Worm (Caenorhabditis elegans) whole organism, L3 larva: ENCODE measurements around the gene gnrr-2.

ENCODE experiments used
- R02D3.7 ChIP-seq: fragments of 150-350 bp; optimal IDR thresholded peaks from 2 replicates; lab custom pipeline; 2014; ENCODE audit warnings: missing biosample characterization, missing genetic modification characterization
- ZK546.5 ChIP-seq: sonication (generic microtip); optimal IDR thresholded peaks from 2 replicates; lab custom pipeline; 2017; ENCODE audit warnings: missing biosample characterization, missing genetic modification characterization
- aly-2 ChIP-seq: fragments of 150-350 bp; optimal IDR thresholded peaks from 2 replicates; lab custom pipeline; 2014; ENCODE audit warnings: missing biosample characterization, missing genetic modification characterization
- ceh-16 ChIP-seq: sonication (generic microtip); optimal IDR thresholded peaks from 2 replicates; lab custom pipeline; 2017; ENCODE audit warnings: missing biosample characterization, missing genetic modification characterization
- ceh-28 ChIP-seq: fragments of 150-350 bp; optimal IDR thresholded peaks from 2 replicates; lab custom pipeline; 2014; ENCODE audit warnings: missing biosample characterization, missing genetic modification reagents, missing genetic modification characterization
- ceh-82 ChIP-seq: fragments of 150-350 bp; optimal IDR thresholded peaks from 2 replicates; lab custom pipeline; 2014; ENCODE audit warnings: missing biosample characterization, missing genetic modification characterization
- egl-27 ChIP-seq: sonication (generic microtip); optimal IDR thresholded peaks from 4 replicates; lab custom pipeline; 2017; ENCODE audit warnings: missing biosample characterization, missing genetic modification reagents, missing genetic modification characterization
- egl-5 ChIP-seq: fragments of 150-350 bp; optimal IDR thresholded peaks from 2 replicates; lab custom pipeline; 2017; ENCODE audit warnings: missing biosample characterization, missing genetic modification reagents, missing genetic modification characterization, inconsistent platforms
- elt-1 ChIP-seq: fragments of 150-350 bp; optimal IDR thresholded peaks from 2 replicates; lab custom pipeline; 2014; ENCODE audit warnings: missing biosample characterization, missing genetic modification characterization
- elt-2 ChIP-seq: sonication (generic microtip); optimal IDR thresholded peaks from 2 replicates; lab custom pipeline; 2016; ENCODE audit warnings: missing genetic modification reagents, mild to moderate bottlenecking, missing genetic modification characterization, missing compliant biosample characterization
- eor-1 ChIP-seq, 2 experiments: fragments of 150-350 bp; optimal IDR thresholded peaks; 2 replicates each; lab custom pipeline; 2014 to 2018; ENCODE audit warnings: missing biosample characterization in 2 of 2, missing genetic modification characterization in 2 of 2
- fkh-10 ChIP-seq: sonication (generic microtip); optimal IDR thresholded peaks from 2 replicates; lab custom pipeline; 2017; ENCODE audit warnings: missing biosample characterization, missing genetic modification reagents, missing genetic modification characterization
- fkh-2 ChIP-seq: fragments of 150-350 bp; optimal IDR thresholded peaks from 2 replicates; lab custom pipeline; 2014; ENCODE audit warnings: missing biosample characterization, missing genetic modification reagents, missing genetic modification characterization
- fos-1 ChIP-seq: fragments of 150-350 bp; optimal IDR thresholded peaks from 2 replicates; lab custom pipeline; 2014; ENCODE audit warnings: missing biosample characterization, missing genetic modification characterization
- lin-15B ChIP-seq: fragments of 150-350 bp; optimal IDR thresholded peaks from 2 replicates; lab custom pipeline; 2014; ENCODE audit warnings: missing biosample characterization, missing genetic modification characterization
- lsy-12 ChIP-seq: sonication (generic microtip); optimal IDR thresholded peaks from 2 replicates; lab custom pipeline; 2016; ENCODE audit warnings: mild to moderate bottlenecking, missing genetic modification characterization, missing compliant biosample characterization
- mml-1 ChIP-seq: fragments of 150-350 bp; sonication (generic microtip); optimal IDR thresholded peaks from 3 replicates; lab custom pipeline; 2014; ENCODE audit warnings: missing biosample characterization, missing genetic modification characterization
- nfya-1 ChIP-seq: sonication (generic microtip); optimal IDR thresholded peaks from 2 replicates; lab custom pipeline; 2017; ENCODE audit warnings: missing genetic modification characterization, mild to moderate bottlenecking, missing compliant biosample characterization, antibody characterized with exemption, moderate library complexity; ENCODE audit not compliant: insufficient read depth
- nhr-11 ChIP-seq: fragments of 150-350 bp; optimal IDR thresholded peaks from 2 replicates; lab custom pipeline; 2014; ENCODE audit warnings: missing biosample characterization, missing genetic modification characterization
- nhr-12 ChIP-seq: fragments of 150-350 bp; optimal IDR thresholded peaks from 2 replicates; lab custom pipeline; 2014; ENCODE audit warnings: missing biosample characterization, missing genetic modification characterization
- nhr-23 ChIP-seq: fragments of 150-350 bp; optimal IDR thresholded peaks from 2 replicates; lab custom pipeline; 2014; ENCODE audit warnings: missing biosample characterization, missing genetic modification reagents, missing genetic modification characterization
- nhr-237 ChIP-seq: fragments of 150-350 bp; optimal IDR thresholded peaks from 2 replicates; lab custom pipeline; 2014; ENCODE audit warnings: missing biosample characterization, missing genetic modification characterization
- nhr-25 ChIP-seq: sonication (generic microtip); optimal IDR thresholded peaks from 2 replicates; lab custom pipeline; 2017; ENCODE audit warnings: missing biosample characterization, missing genetic modification characterization
- nhr-28 ChIP-seq: fragments of 150-350 bp; optimal IDR thresholded peaks from 2 replicates; lab custom pipeline; 2014; ENCODE audit warnings: missing biosample characterization, missing genetic modification characterization
- nhr-43 ChIP-seq: sonication (generic microtip); optimal IDR thresholded peaks from 2 replicates; lab custom pipeline; 2016; ENCODE audit warnings: mild to moderate bottlenecking, missing genetic modification characterization, missing compliant biosample characterization; ENCODE audit not compliant: poor library complexity, severe bottlenecking
- nhr-67 ChIP-seq: fragments of 150-350 bp; optimal IDR thresholded peaks from 2 replicates; lab custom pipeline; 2014; ENCODE audit warnings: missing biosample characterization, missing genetic modification characterization
- nhr-76 ChIP-seq: fragments of 150-350 bp; sonication (generic microtip); optimal IDR thresholded peaks from 5 replicates; lab custom pipeline; 2014; ENCODE audit warnings: missing biosample characterization, missing genetic modification characterization
- nhr-77 ChIP-seq: fragments of 150-350 bp; optimal IDR thresholded peaks from 2 replicates; lab custom pipeline; 2014; ENCODE audit warnings: missing biosample characterization, missing genetic modification characterization
- pha-4 ChIP-seq: fragments of 150-350 bp; optimal IDR thresholded peaks from 2 replicates; lab custom pipeline; 2014; ENCODE audit warnings: missing biosample characterization, missing genetic modification reagents, missing genetic modification characterization
- pqm-1 ChIP-seq: fragments of 150-350 bp; optimal IDR thresholded peaks from 2 replicates; lab custom pipeline; 2017; ENCODE audit warnings: missing biosample characterization, missing genetic modification characterization, inconsistent platforms
- sea-2 ChIP-seq: fragments of 150-350 bp; sonication (generic microtip); optimal IDR thresholded peaks from 4 replicates; lab custom pipeline; 2014; ENCODE audit warnings: missing biosample characterization, missing genetic modification reagents, missing genetic modification characterization
- skn-1 ChIP-seq: fragments of 150-350 bp; optimal IDR thresholded peaks from 2 replicates; lab custom pipeline; 2014; ENCODE audit warnings: missing biosample characterization, missing genetic modification characterization
- snpc-4 ChIP-seq: fragments of 150-350 bp; optimal IDR thresholded peaks from 2 replicates; lab custom pipeline; 2014; ENCODE audit warnings: missing biosample characterization, missing genetic modification characterization
- tbx-2 ChIP-seq: sonication (generic microtip); optimal IDR thresholded peaks from 2 replicates; lab custom pipeline; 2016; ENCODE audit warnings: mild to moderate bottlenecking, missing genetic modification characterization, missing compliant biosample characterization
- unc-39 ChIP-seq: sonication (generic microtip); optimal IDR thresholded peaks from 4 replicates; lab custom pipeline; 2017; ENCODE audit warnings: missing biosample characterization, missing genetic modification characterization
- unc-62 ChIP-seq: fragments of 150-350 bp; sonication (generic microtip); optimal IDR thresholded peaks from 4 replicates; lab custom pipeline; 2014; ENCODE audit warnings: missing biosample characterization, missing genetic modification reagents, missing genetic modification characterization
- zag-1 ChIP-seq: fragments of 150-350 bp; optimal IDR thresholded peaks from 2 replicates; lab custom pipeline; 2014; ENCODE audit warnings: missing biosample characterization, missing genetic modification characterization
- ztf-4 ChIP-seq: fragments of 150-350 bp; optimal IDR thresholded peaks from 2 replicates; lab custom pipeline; 2014; ENCODE audit warnings: missing biosample characterization, missing genetic modification characterization

gnrr-2 gene

DNA sequence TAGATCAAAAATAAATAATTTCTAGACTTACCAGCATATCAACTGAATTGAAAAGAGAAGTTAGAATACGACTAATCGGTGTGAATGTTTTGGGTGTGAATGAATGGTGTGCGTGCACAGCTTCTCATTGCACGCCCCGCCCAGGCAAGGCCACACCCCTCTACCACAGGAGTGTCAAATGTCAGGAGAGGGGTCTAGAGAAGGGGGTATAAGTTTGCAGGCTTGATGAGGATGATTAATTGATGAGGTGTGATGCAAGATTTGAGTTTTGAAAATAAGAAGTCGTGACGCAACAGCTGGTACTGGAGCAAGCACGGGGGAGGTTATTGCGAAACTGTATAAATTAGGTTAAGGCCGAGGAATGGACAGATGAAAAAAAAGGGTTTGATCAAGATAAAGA, 23.4 kb downstream of the gnrr-2 start, which contains the start of gene egl-1:
Gene egl-1, minus strand, starts transcription at position 101 of the 400 bp plus-strand sequence.
- TF ChIP-seq ceh-16: no peak
- no peak for TF ChIP-seq unc-62
- TF ChIP-seq unc-39 (tag; lab: Kevin White, UChicago): no peak
- no peak for TF ChIP-seq nhr-77
- TF ChIP-seq ztf-4 (tag; lab: Kevin White, UChicago): no peak
- no peak for TF ChIP-seq eor-1 (tag; optimal IDR thresholded peaks at IDR 0.05; lab: Kevin White, UChicago)
- no peak for TF ChIP-seq R02D3.7
- no peak for TF ChIP-seq nhr-76 (tag; lab: Kevin White, UChicago)
- TF ChIP-seq nhr-11: no peak
- no peak for TF ChIP-seq elt-1 (tag; lab: Kevin White, UChicago)
- TF ChIP-seq nhr-28: no peak

- TF ChIP-seq R02D3.7 (no peak), eor-1 (tag; optimal IDR thresholded peaks at IDR 0.05; lab: Kevin White, UChicago) (no peak), mml-1 (no peak), nhr-12 (tag; lab: Kevin White, UChicago) (no peak), tbx-2 (tag; lab: Kevin White, UChicago) (no peak), aly-2 (tag; lab: Kevin White, UChicago) (no peak), ztf-4 (tag; lab: Kevin White, UChicago) (no peak), pqm-1 (tag; lab: Kevin White, UChicago) (no peak), nhr-23 (no peak), nhr-25 (tag; lab: Kevin White, UChicago) (no peak), nhr-43 (tag; lab: Kevin White, UChicago) (no peak), fkh-2 (tag; lab: Kevin White, UChicago) (no peak), fos-1 (no peak), snpc-4 (tag; lab: Kevin White, UChicago) (no peak)
- TF ChIP-seq, all 47 proteins: peak for 0
Measured at ce11 chrV:14433584-14433983, 24.7 kb downstream of the gnrr-2 start.

ce11 chrV:14436195-14436594, 27.3 kb downstream of the gnrr-2 start:
- TF ChIP-seq nfya-1 (tag; lab: Kevin White, UChicago): no peak
- no peak for TF ChIP-seq zag-1
- TF ChIP-seq pha-4 (tag; lab: Kevin White, UChicago): no peak
- no peak for TF ChIP-seq elt-2 (tag; lab: Kevin White, UChicago)
- TF ChIP-seq lin-15B (tag; lab: Kevin White, UChicago): no peak
- no peak for TF ChIP-seq ceh-28 (tag; lab: Kevin White, UChicago)
- no peak for TF ChIP-seq lsy-12 (tag; lab: Kevin White, UChicago)
- TF ChIP-seq nhr-23: no peak
- no peak for TF ChIP-seq ztf-4 (tag; lab: Kevin White, UChicago)
- no peak for TF ChIP-seq nhr-12 (tag; lab: Kevin White, UChicago)
- TF ChIP-seq nhr-237 (tag; lab: Kevin White, UChicago): no peak
- TF ChIP-seq ceh-82 (tag; lab: Kevin White, UChicago): no peak
- TF ChIP-seq egl-5 (tag; lab: Kevin White, UChicago): no peak

DNA sequence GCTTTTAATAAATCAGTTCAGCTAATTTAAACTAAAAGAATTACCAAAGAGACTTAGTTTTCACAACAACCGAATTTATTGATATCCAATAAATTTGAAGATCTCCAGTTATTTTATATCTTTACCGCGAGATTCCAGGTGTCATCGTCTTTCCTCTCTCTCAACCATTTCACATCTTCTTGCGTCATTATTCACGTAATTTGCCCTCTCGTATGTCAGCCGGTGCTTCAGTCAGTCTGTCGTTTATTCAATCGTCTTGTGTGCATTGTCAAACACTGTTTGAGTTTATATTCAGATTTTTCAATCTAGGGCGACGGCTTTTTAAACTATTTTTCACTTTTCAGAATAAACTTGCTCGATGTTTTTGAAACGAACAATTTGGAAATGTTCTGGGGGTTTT, 28.5 kb downstream of the gnrr-2 start:
- TF ChIP-seq nhr-237 (tag; lab: Kevin White, UChicago): no peak
- no peak for TF ChIP-seq skn-1 (tag; lab: Kevin White, UChicago)
- no peak for TF ChIP-seq ZK546.5 (tag; lab: Kevin White, UChicago)
- TF ChIP-seq elt-2 (tag; lab: Kevin White, UChicago): no peak
- no peak for TF ChIP-seq fkh-2 (tag; lab: Kevin White, UChicago)
- no peak for TF ChIP-seq egl-5 (tag; lab: Kevin White, UChicago)
- TF ChIP-seq sea-2 (GFP tag; lab: Kevin White, UChicago): no peak
- TF ChIP-seq eor-1 (tag; optimal IDR thresholded peaks at IDR 0.05; lab: Kevin White, UChicago): no peak
- no peak for TF ChIP-seq nhr-67 (tag; lab: Kevin White, UChicago)
- no peak for TF ChIP-seq nhr-43 (tag; lab: Kevin White, UChicago)
- TF ChIP-seq egl-27: no peak
- TF ChIP-seq nhr-25 (tag; lab: Kevin White, UChicago): no peak
- no peak for TF ChIP-seq fkh-10 (GFP tag; lab: Kevin White, UChicago)
- no peak for TF ChIP-seq nhr-77
